Worm (Caenorhabditis elegans) whole organism, late embryonic: Measurements from ENCODE around the gene ulp-2.

Experiments used
- C08G9.2 ChIP-seq: sonication (generic microtip); optimal IDR thresholded peaks from 2 replicates; lab custom pipeline; 2016; ENCODE audit warnings: mild to moderate bottlenecking, missing genetic modification characterization, moderate library complexity, missing compliant biosample characterization
- ama-1 ChIP-seq: fragments of 150-350 bp; optimal IDR thresholded peaks from 2 replicates; lab custom pipeline; 2014
- ceh-22 ChIP-seq: sonication (generic microtip); optimal IDR thresholded peaks from 2 replicates; lab custom pipeline; 2017; ENCODE audit warnings: missing biosample characterization, missing genetic modification characterization
- ceh-24 ChIP-seq: sonication (generic microtip); optimal IDR thresholded peaks from 2 replicates; lab custom pipeline; 2016; ENCODE audit warnings: mild to moderate bottlenecking, missing genetic modification characterization, missing compliant biosample characterization
- ceh-9 ChIP-seq: sonication (generic microtip); optimal IDR thresholded peaks from 2 replicates; lab custom pipeline; 2016; ENCODE audit warnings: mild to moderate bottlenecking, missing genetic modification characterization, inconsistent platforms, missing compliant biosample characterization
- dve-1 ChIP-seq: sonication (generic microtip); optimal IDR thresholded peaks from 2 replicates; lab custom pipeline; 2017; ENCODE audit warnings: antibody characterized with exemption, mild to moderate bottlenecking, missing genetic modification characterization, missing compliant biosample characterization
- fax-1 ChIP-seq: sonication (generic microtip); optimal IDR thresholded peaks from 2 replicates; lab custom pipeline; 2016; ENCODE audit warnings: missing genotype, missing genetic modification characterization, missing compliant biosample characterization
- fkh-10 ChIP-seq: fragments of 150-350 bp; optimal IDR thresholded peaks from 2 replicates; lab custom pipeline; 2014; ENCODE audit warnings: missing biosample characterization, missing genetic modification reagents, missing genetic modification characterization
- tbx-2 ChIP-seq: sonication (generic microtip); optimal IDR thresholded peaks from 2 replicates; lab custom pipeline; 2016; ENCODE audit warnings: missing genetic modification characterization, missing compliant biosample characterization
- unc-3 ChIP-seq, 2 experiments: fragments of 200-800 bp in 1 of 2; sonication (Bioruptor generic) in 1 of 2; sonication (generic microtip) in 1 of 2; conservative IDR thresholded peaks in 1 of 2; optimal IDR thresholded peaks in 1 of 2; 2 replicates each; pipeline versions ENCODE4 v1.3.6 to Lab custom; 2016 to 2022; ENCODE audit warnings: missing compliant biosample characterization in 2 of 2, missing genetic modification characterization in 2 of 2, missing genetic modification reagents in 1 of 2
- unc-86 ChIP-seq: sonication (generic microtip); optimal IDR thresholded peaks from 2 replicates; lab custom pipeline; 2016; ENCODE audit warnings: missing genetic modification characterization, missing compliant biosample characterization

DNA sequence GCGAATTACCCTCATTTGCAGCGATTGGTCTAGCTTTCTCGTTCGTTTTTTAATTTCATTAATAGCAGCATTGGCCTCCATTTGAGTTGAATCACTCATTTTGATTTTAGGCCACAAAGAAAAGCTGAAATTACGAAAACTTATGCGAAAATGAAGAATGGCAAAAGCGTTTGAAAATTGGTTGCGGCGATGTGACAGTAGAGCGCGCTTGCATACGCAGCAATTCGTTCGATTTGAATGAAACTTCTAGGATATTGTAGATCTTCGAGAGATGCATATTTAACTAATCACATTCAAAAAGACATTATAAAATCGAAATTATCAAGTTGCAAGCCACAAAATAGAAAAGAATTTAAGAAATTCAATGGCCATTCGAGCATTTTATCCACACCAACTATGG, at the start of gene ulp-2:
- no peak for TF ChIP-seq ama-1 (lab: Kevin White, UChicago)
- no peak for TF ChIP-seq unc-3 (GFP tag; conservative IDR thresholded peaks at IDR 0.05; lab: Robert Waterston, UW)
- no peak for TF ChIP-seq unc-3 (tag; optimal IDR thresholded peaks at IDR 0.05; lab: Kevin White, UChicago)
- no peak for TF ChIP-seq dve-1 (tag; lab: Kevin White, UChicago)
- no peak for TF ChIP-seq ceh-22 (tag; lab: Kevin White, UChicago)
- TF ChIP-seq ceh-24 (tag; lab: Kevin White, UChicago), result no peak
- TF ChIP-seq tbx-2 (tag; lab: Kevin White, UChicago), result no peak
- no peak for TF ChIP-seq fkh-10 (GFP tag; lab: Kevin White, UChicago)
- no peak for TF ChIP-seq fax-1
- TF ChIP-seq C08G9.2, result no peak
- TF ChIP-seq ceh-9 (tag; lab: Kevin White, UChicago), result no peak
- no peak for TF ChIP-seq unc-86 (tag; lab: Kevin White, UChicago)
